Fruit fly (Drosophila melanogaster) whole organism, embryonic: ENCODE data around the gene e.
A peak's percentile ranks its signal among the peaks of the same experiment; 100 is the strongest.

Source experiments
- Atf-2 ChIP-seq: fragments of 200-800 bp; sonication (Bioruptor generic); optimal IDR thresholded peaks from 2 replicates; lab custom pipeline; 2016; ENCODE audit warnings: missing biosample characterization, missing genetic modification characterization
- CG10147 ChIP-seq: fragments of 200-800 bp; sonication (Bioruptor generic); optimal IDR thresholded peaks from 2 replicates; lab custom pipeline; 2019; ENCODE audit warnings: missing biosample characterization, mild to moderate bottlenecking, missing genetic modification characterization, moderate library complexity
- CG10543 ChIP-seq: fragments of 200-800 bp; sonication (Bioruptor generic); optimal IDR thresholded peaks from 3 replicates; lab custom pipeline; 2017; ENCODE audit warnings: missing biosample characterization, mild to moderate bottlenecking, missing genetic modification characterization, moderate library complexity
- CG10654 ChIP-seq: fragments of 200-800 bp; sonication (Bioruptor generic); optimal IDR thresholded peaks from 2 replicates; lab custom pipeline; 2016; ENCODE audit warnings: missing biosample characterization, missing genetic modification characterization
- CG11504 ChIP-seq: fragments of 200-800 bp; sonication (Bioruptor generic); optimal IDR thresholded peaks from 3 replicates; lab custom pipeline; 2019; ENCODE audit warnings: missing biosample characterization, mild to moderate bottlenecking, missing genetic modification characterization, moderate library complexity
- CG14014 ChIP-seq: fragments of 200-800 bp; sonication (Bioruptor generic); IDR thresholded peaks from 2 replicates; pipeline ENCODE4 v1.3.6; 2022; ENCODE audit warnings: missing biosample characterization, missing genetic modification characterization
- CG15269 ChIP-seq: fragments of 200-800 bp; sonication (Bioruptor generic); optimal IDR thresholded peaks from 2 replicates; lab custom pipeline; 2018; ENCODE audit warnings: missing biosample characterization, mild to moderate bottlenecking, missing genetic modification characterization, moderate library complexity
- CG1647 ChIP-seq: fragments of 200-800 bp; sonication (Bioruptor generic); optimal IDR thresholded peaks from 3 replicates; lab custom pipeline; 2016; ENCODE audit warnings: missing biosample characterization, missing genetic modification characterization
- CG16779 ChIP-seq: fragments of 200-800 bp; sonication (Bioruptor generic); IDR thresholded peaks from 2 replicates; pipeline ENCODE4 v1.3.6; 2022; ENCODE audit warnings: missing biosample characterization, missing genetic modification characterization
- CG18262 ChIP-seq: fragments of 200-800 bp; optimal IDR thresholded peaks from 3 replicates; lab custom pipeline; 2019; ENCODE audit warnings: missing biosample characterization, mild to moderate bottlenecking, missing genetic modification characterization, moderate library complexity
- CG2889 ChIP-seq: fragments of 200-800 bp; sonication (Bioruptor generic); IDR thresholded peaks from 3 replicates; pipeline ENCODE4 v1.3.6; 2022; ENCODE audit warnings: missing biosample characterization, missing genetic modification characterization
- CG30431 ChIP-seq: fragments of 200-800 bp; sonication (Bioruptor generic); optimal IDR thresholded peaks from 2 replicates; lab custom pipeline; 2017; ENCODE audit warnings: missing biosample characterization, missing genetic modification characterization
- CG34224 ChIP-seq: fragments of 200-800 bp; sonication (Bioruptor generic); IDR thresholded peaks from 3 replicates; pipeline ENCODE4 v1.3.6; 2022; ENCODE audit warnings: missing biosample characterization, missing genetic modification characterization; ENCODE audit not compliant: partially characterized antibody
- CG34422 ChIP-seq: fragments of 200-800 bp; sonication (Bioruptor generic); IDR thresholded peaks from 3 replicates; pipeline ENCODE4 v1.3.6; 2022; ENCODE audit warnings: missing biosample characterization, missing genetic modification characterization
- CG3726 ChIP-seq: fragments of 200-800 bp; sonication (Bioruptor generic); IDR thresholded peaks from 3 replicates; pipeline ENCODE4, ENCODE4 v1.3.6; 2022; ENCODE audit warnings: missing biosample characterization, missing genetic modification characterization
- CG4424 ChIP-seq: fragments of 200-800 bp; sonication (Bioruptor generic); optimal IDR thresholded peaks from 3 replicates; lab custom pipeline; 2016; ENCODE audit warnings: missing biosample characterization, missing genetic modification characterization
- CG4820 ChIP-seq: fragments of 200-800 bp; sonication (Bioruptor generic); optimal IDR thresholded peaks from 3 replicates; lab custom pipeline; 2016; ENCODE audit warnings: missing biosample characterization, missing genetic modification characterization
- CG7372 ChIP-seq: fragments of 200-800 bp; sonication (Bioruptor generic); IDR thresholded peaks from 2 replicates; pipeline ENCODE4 v1.3.6; 2022; ENCODE audit warnings: missing biosample characterization, missing genetic modification characterization
- CG7556 ChIP-seq: fragments of 200-800 bp; sonication (Bioruptor generic); optimal IDR thresholded peaks from 2 replicates; lab custom pipeline; 2017; ENCODE audit warnings: missing biosample characterization, mild to moderate bottlenecking, missing genetic modification characterization
- CG7745 ChIP-seq: fragments of 200-800 bp; sonication (Bioruptor generic); optimal IDR thresholded peaks from 2 replicates; lab custom pipeline; 2018; ENCODE audit warnings: missing biosample characterization, mild to moderate bottlenecking, missing genetic modification characterization, moderate library complexity
- CG7786 ChIP-seq: fragments of 200-800 bp; sonication (Bioruptor generic); optimal IDR thresholded peaks from 2 replicates; lab custom pipeline; 2016; ENCODE audit warnings: missing biosample characterization, missing genetic modification characterization
- CG7928 ChIP-seq: fragments of 200-800 bp; sonication (Bioruptor generic); optimal IDR thresholded peaks from 2 replicates; lab custom pipeline; 2017; ENCODE audit warnings: missing biosample characterization, mild to moderate bottlenecking, missing genetic modification characterization
- CG8388 ChIP-seq: fragments of 200-800 bp; sonication (Bioruptor generic); optimal IDR thresholded peaks from 2 replicates; lab custom pipeline; 2019; ENCODE audit warnings: missing biosample characterization, mild to moderate bottlenecking, missing genetic modification characterization, moderate library complexity
- E2f2 ChIP-seq: fragments of 200-800 bp; sonication (Bioruptor generic); IDR thresholded peaks from 2 replicates; pipeline ENCODE4 v1.3.6; 2022; ENCODE audit warnings: missing biosample characterization, missing genetic modification characterization
- Ets97D ChIP-seq: fragments of 200-800 bp; sonication (Bioruptor generic); optimal IDR thresholded peaks from 3 replicates; lab custom pipeline; 2016; ENCODE audit warnings: missing biosample characterization, missing genetic modification characterization
- GATAe ChIP-seq: fragments of 200-800 bp; sonication (Bioruptor generic); conservative IDR thresholded peaks from 2 replicates; pipeline ENCODE4 v1.3.6; 2022; ENCODE audit warnings: missing biosample characterization, missing genetic modification characterization
- Gsc ChIP-seq: fragments of 200-800 bp; sonication (Bioruptor generic); IDR thresholded peaks from 2 replicates; pipeline ENCODE4 v1.3.6; 2022; ENCODE audit warnings: missing biosample characterization, missing genetic modification characterization
- Gug ChIP-seq: fragments of 200-800 bp; sonication (Bioruptor generic); IDR thresholded peaks from 4 replicates; pipeline ENCODE4 v1.3.6; 2022; ENCODE audit warnings: missing biosample characterization, missing genetic modification characterization
- HLH4C ChIP-seq: fragments of 200-800 bp; sonication (Bioruptor generic); IDR thresholded peaks from 3 replicates; pipeline ENCODE4 v1.3.6; 2022; ENCODE audit warnings: missing biosample characterization, missing genetic modification characterization; ENCODE audit not compliant: partially characterized antibody
- HmgZ ChIP-seq: fragments of 200-800 bp; sonication (Bioruptor generic); optimal IDR thresholded peaks from 2 replicates; lab custom pipeline; 2018; ENCODE audit warnings: missing biosample characterization, mild to moderate bottlenecking, missing genetic modification characterization
- Nf-YA ChIP-seq: fragments of 200-800 bp; sonication (Bioruptor generic); IDR thresholded peaks from 2 replicates; pipeline ENCODE4 v1.3.6; 2022; ENCODE audit warnings: missing biosample characterization, missing genetic modification characterization
- abd-A ChIP-seq: fragments of 200-800 bp; sonication (Bioruptor generic); optimal IDR thresholded peaks from 3 replicates; lab custom pipeline; 2019; ENCODE audit warnings: missing biosample characterization, mild to moderate bottlenecking, missing genetic modification characterization, moderate library complexity
- cg ChIP-seq: fragments of 200-800 bp; sonication (Bioruptor generic); optimal IDR thresholded peaks from 3 replicates; lab custom pipeline; 2019; ENCODE audit warnings: missing biosample characterization, mild to moderate bottlenecking, missing genetic modification characterization, moderate library complexity
- fd96Cb ChIP-seq: fragments of 200-800 bp; sonication (Bioruptor generic); optimal IDR thresholded peaks from 2 replicates; lab custom pipeline; 2018; ENCODE audit warnings: missing biosample characterization, mild to moderate bottlenecking, missing genetic modification characterization, moderate library complexity
- gce ChIP-seq: fragments of 200-800 bp; sonication (Bioruptor generic); IDR thresholded peaks from 3 replicates; pipeline ENCODE4 v1.3.6; 2022; ENCODE audit warnings: missing biosample characterization, missing genetic modification characterization
- h ChIP-seq: fragments of >200 bp; optimal IDR thresholded peaks from 2 replicates; lab custom pipeline; 2017
- hkb ChIP-seq, 2 experiments: fragments of 200-800 bp in 1 of 2; fragments of >200 bp in 1 of 2; sonication (Bioruptor generic) in 1 of 2; IDR thresholded peaks in 1 of 2; optimal IDR thresholded peaks in 1 of 2; 2 replicates each; pipeline versions ENCODE4 v1.3.6 to Lab custom; 2017 to 2022; ENCODE audit warnings: missing biosample characterization in 1 of 2, missing genetic modification characterization in 1 of 2
- kah ChIP-seq: fragments of 200-800 bp; sonication (Bioruptor generic); optimal IDR thresholded peaks from 2 replicates; lab custom pipeline; 2018; ENCODE audit warnings: missing biosample characterization, mild to moderate bottlenecking, missing genetic modification characterization
- lab ChIP-seq: fragments of 200-800 bp; sonication (Bioruptor generic); optimal IDR thresholded peaks from 3 replicates; lab custom pipeline; 2017; ENCODE audit warnings: missing biosample characterization, missing genetic modification characterization, mild to moderate bottlenecking, moderate library complexity, missing genetic modification reagents
- lmd ChIP-seq: fragments of 200-800 bp; sonication (Bioruptor generic); IDR thresholded peaks from 2 replicates; pipeline ENCODE4 v1.3.6; 2022; ENCODE audit warnings: missing biosample characterization, missing genetic modification characterization
- nerfin-1 ChIP-seq: fragments of 200-800 bp; sonication (Bioruptor generic); optimal IDR thresholded peaks from 3 replicates; lab custom pipeline; 2019; ENCODE audit warnings: missing biosample characterization, mild to moderate bottlenecking, missing genetic modification characterization, moderate library complexity
- odd ChIP-seq: fragments of 200-800 bp; sonication (Bioruptor generic); optimal IDR thresholded peaks from 2 replicates; lab custom pipeline; 2017; ENCODE audit warnings: missing biosample characterization, mild to moderate bottlenecking, missing genetic modification characterization
- p53 ChIP-seq: fragments of 200-800 bp; sonication (Bioruptor generic); optimal IDR thresholded peaks from 2 replicates; lab custom pipeline; 2016; ENCODE audit warnings: missing biosample characterization, missing genetic modification characterization
- pnt ChIP-seq: fragments of 200-800 bp; sonication (Bioruptor generic); optimal IDR thresholded peaks from 3 replicates; lab custom pipeline; 2016; ENCODE audit warnings: missing biosample characterization, missing genetic modification characterization
- pros ChIP-seq: fragments of 200-800 bp; sonication (Bioruptor generic); optimal IDR thresholded peaks from 3 replicates; lab custom pipeline; 2019; ENCODE audit warnings: missing biosample characterization, mild to moderate bottlenecking, missing genetic modification characterization, moderate library complexity
- sna ChIP-seq: fragments of 200-800 bp; sonication (Bioruptor generic); IDR thresholded peaks from 2 replicates; pipeline ENCODE4 v1.3.6; 2022; ENCODE audit warnings: missing biosample characterization, missing genetic modification characterization; ENCODE audit not compliant: partially characterized antibody
- stc ChIP-seq: fragments of 200-800 bp; sonication (Bioruptor generic); IDR thresholded peaks from 2 replicates; pipeline ENCODE4 v1.3.6; 2022; ENCODE audit warnings: missing biosample characterization, missing genetic modification characterization
- tio ChIP-seq: fragments of 200-800 bp; sonication (Bioruptor generic); optimal IDR thresholded peaks from 2 replicates; lab custom pipeline; 2017; ENCODE audit warnings: missing biosample characterization, missing genetic modification characterization, inconsistent platforms
- tup ChIP-seq: fragments of 200-800 bp; sonication (Bioruptor generic); optimal IDR thresholded peaks from 2 replicates; lab custom pipeline; 2016; ENCODE audit warnings: missing biosample characterization, mild to moderate bottlenecking, missing genetic modification characterization, moderate library complexity
- twi ChIP-seq: fragments of 200-800 bp; optimal IDR thresholded peaks from 2 replicates; lab custom pipeline; 2019; ENCODE audit warnings: missing biosample characterization, mild to moderate bottlenecking, missing genetic modification characterization, moderate library complexity
- zfh1 ChIP-seq: fragments of 200-800 bp; sonication (Bioruptor generic); IDR thresholded peaks from 3 replicates; pipeline ENCODE4 v1.3.6; 2022; ENCODE audit warnings: missing biosample characterization, missing genetic modification characterization

Gene e

DNA sequence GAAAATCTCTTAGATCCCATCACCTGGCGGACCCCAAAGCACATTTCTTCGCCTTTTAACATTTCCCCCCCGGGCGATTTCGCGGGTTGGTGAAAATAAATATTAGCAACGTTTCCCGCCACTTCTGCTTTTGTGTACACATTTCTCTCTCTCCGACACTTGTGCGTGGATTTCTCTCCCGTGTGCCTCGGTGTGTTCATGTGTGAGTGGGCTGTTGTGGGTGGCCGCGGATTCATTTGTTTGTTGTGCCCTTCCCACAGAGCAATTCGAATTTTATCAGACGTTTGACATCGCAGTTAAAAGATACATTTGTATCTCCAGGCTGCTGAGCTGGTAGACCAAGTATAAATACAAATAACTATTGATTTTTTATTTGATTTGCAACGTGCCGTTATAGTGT lies 12.7 kb downstream of the e start (continued):
- TF ChIP-seq pnt (GFP tag; lab: Kevin White, UChicago) (no peak), CG16779 (GFP tag; lab: Robert Waterston, UW) (peak; percentile 20; the same call in 1 of the 2 replicates), CG34422 (peak; percentile 18; the same call in 1 of the 3 replicates), HLH4C (GFP tag; lab: Robert Waterston, UW) (no peak), p53 (GFP tag; lab: Kevin White, UChicago) (no peak), CG11504 (tag; lab: Kevin White, UChicago) (no peak), CG4820 (GFP tag; lab: Kevin White, UChicago) (no peak), CG15269 (peak; percentile 36), CG7745 (tag; lab: Kevin White, UChicago) (no peak), gce (GFP tag; lab: Robert Waterston, UW) (no peak), tup (GFP tag; lab: Kevin White, UChicago) (no peak), hkb (optimal IDR thresholded peaks at IDR 0.05; lab: Kevin White, UChicago) (no peak), hkb (GFP tag; IDR thresholded peaks at IDR 0.05; lab: Robert Waterston, UW) (peak; percentile 66), Gsc (GFP tag; lab: Robert Waterston, UW) (no peak), CG7372 (GFP tag; lab: Robert Waterston, UW) (no peak), odd (GFP tag; lab: Kevin White, UChicago) (no peak), lmd (GFP tag; lab: Robert Waterston, UW) (peak; percentile 28; the same call in 1 of the 2 replicates), kah (GFP tag; lab: Kevin White, UChicago) (peak; percentile 38), sna (no peak), CG34224 (GFP tag; lab: Robert Waterston, UW) (no peak; the same call in 2 of the 3 replicates), CG7556 (GFP tag; lab: Kevin White, UChicago) (peak; percentile 21), CG30431 (GFP tag; lab: Kevin White, UChicago) (no peak), HmgZ (tag; lab: Kevin White, UChicago) (no peak), tio (GFP tag; lab: Kevin White, UChicago) (no peak), zfh1 (GFP tag; lab: Robert Waterston, UW) (peak; percentile 38; the same call in 2 of the 3 replicates), stc (GFP tag; lab: Robert Waterston, UW) (0 out of 2 replicates have a peak, but pooled peaks have one; percentile 22), GATAe (GFP tag; lab: Robert Waterston, UW) (no peak), h (lab: Kevin White, UChicago) (no peak), twi (no peak), Gug (0 out of 4 replicates have a peak, but pooled peaks have one; percentile 14), Nf-YA (GFP tag; lab: Robert Waterston, UW) (no peak), abd-A (tag; lab: Kevin White, UChicago) (no peak), CG7786 (GFP tag; lab: Kevin White, UChicago) (no peak), CG10147 (GFP tag; lab: Kevin White, UChicago) (no peak), CG2889 (GFP tag; lab: Robert Waterston, UW) (no peak), CG10654 (GFP tag; lab: Kevin White, UChicago) (no peak), CG8388 (GFP tag; lab: Kevin White, UChicago) (no peak), CG7928 (GFP tag; lab: Kevin White, UChicago) (no peak), fd96Cb (tag; lab: Kevin White, UChicago) (no peak), Atf-2 (no peak), CG18262 (tag; lab: Kevin White, UChicago) (no peak), nerfin-1 (tag; lab: Kevin White, UChicago) (peak; percentile 65), CG4424 (GFP tag; lab: Kevin White, UChicago) (no peak), CG1647 (GFP tag; lab: Kevin White, UChicago) (no peak), CG10543 (GFP tag; lab: Kevin White, UChicago) (no peak), lab (GFP tag; lab: Kevin White, UChicago) (peak; percentile 33), cg (GFP tag; lab: Kevin White, UChicago) (peak; percentile 87), CG14014 (0 out of 2 replicates have a peak, but pooled peaks have one; percentile 46), E2f2 (peak; percentile 23; the same call in 1 of the 2 replicates), CG3726 (no peak), pros (GFP tag; lab: Kevin White, UChicago) (no peak), Ets97D (GFP tag; lab: Kevin White, UChicago) (no peak)
